Worm (Caenorhabditis elegans): Measurements from ENCODE around the gene B0024.4.
A peak's percentile ranks its signal among the peaks of the same experiment; 100 is the strongest.

Gene B0024.4

ce11 chrV:10289743-10290142, 7.5 kb upstream of the B0024.4 start, which contains the start of gene B0024.15:
B0024.15 (plus strand) TSS chrV:10290043.
- TF ChIP-seq tab-1 (GFP tag; IDR thresholded peaks at IDR 0.05) (no peak), ztf-29 (GFP tag; IDR thresholded peaks at IDR 0.05) (no peak)

DNA sequence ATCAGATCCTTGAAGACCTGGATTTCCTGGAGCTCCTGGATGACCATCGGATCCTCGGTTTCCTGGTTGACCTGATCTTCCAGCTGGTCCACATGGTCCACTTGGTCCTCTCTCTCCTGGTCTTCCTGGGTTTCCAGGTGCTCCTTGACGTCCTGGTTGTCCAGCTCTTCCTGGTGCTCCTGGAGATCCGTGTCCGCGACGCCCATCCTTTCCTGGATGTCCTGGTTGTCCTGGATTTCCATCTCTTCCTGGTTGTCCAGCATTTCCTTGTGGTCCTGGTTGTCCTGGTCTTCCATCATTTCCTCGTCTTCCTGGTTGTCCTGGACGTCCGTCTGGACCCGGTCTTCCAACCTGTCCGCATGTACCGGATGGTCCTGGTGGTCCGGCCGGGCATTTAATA, 5.4 kb upstream of the B0024.4 start:
- no peak for TF ChIP-seq tab-1 (GFP tag; IDR thresholded peaks at IDR 0.05)
- TF ChIP-seq ref-1 (GFP tag; conservative IDR thresholded peaks at IDR 0.05): no peak
- no peak for TF ChIP-seq ztf-29 (GFP tag; IDR thresholded peaks at IDR 0.05)
- no peak for TF ChIP-seq ztf-23 (GFP tag; IDR thresholded peaks at IDR 0.05)
- TF ChIP-seq klf-2 (GFP tag; conservative IDR thresholded peaks at IDR 0.05): no peak
- no peak for TF ChIP-seq flt-1 (GFP tag; IDR thresholded peaks at IDR 0.05)
- no peak for TF ChIP-seq cog-1 (tag; optimal IDR thresholded peaks at IDR 0.05)
- TF ChIP-seq med-1 (GFP tag; optimal IDR thresholded peaks at IDR 0.05; ENCODE audit: insufficient read depth): no peak
- no peak for TF ChIP-seq T22C8.4 (GFP tag; IDR thresholded peaks at IDR 0.05)

ce11 chrV:10292819-10293357, 4.3 kb upstream of the B0024.4 start, which contains the start of gene col-149:
col-149 (minus strand) TSS chrV:10292869.
- TF ChIP-seq ztf-23 (GFP tag; IDR thresholded peaks at IDR 0.05): no peak
- TF ChIP-seq ref-1 (GFP tag; conservative IDR thresholded peaks at IDR 0.05): no peak
- TF ChIP-seq tab-1 (GFP tag; IDR thresholded peaks at IDR 0.05): no peak
- no peak for TF ChIP-seq med-1 (GFP tag; optimal IDR thresholded peaks at IDR 0.05; ENCODE audit: insufficient read depth)
- TF ChIP-seq klf-2 (GFP tag; conservative IDR thresholded peaks at IDR 0.05): no peak
- TF ChIP-seq T22C8.4 (GFP tag; IDR thresholded peaks at IDR 0.05): no peak
- TF ChIP-seq flt-1 (GFP tag; IDR thresholded peaks at IDR 0.05): no peak
- TF ChIP-seq ztf-29 (GFP tag; IDR thresholded peaks at IDR 0.05): no peak
- no peak for TF ChIP-seq cog-1 (tag; optimal IDR thresholded peaks at IDR 0.05)

- TF ChIP-seq klf-2 (GFP tag; conservative IDR thresholded peaks at IDR 0.05) (no peak), flt-1 (GFP tag; IDR thresholded peaks at IDR 0.05) (no peak), tab-1 (GFP tag; IDR thresholded peaks at IDR 0.05) (no peak), T22C8.4 (GFP tag; IDR thresholded peaks at IDR 0.05) (no peak), med-1 (GFP tag; optimal IDR thresholded peaks at IDR 0.05; ENCODE audit: insufficient read depth) (no peak), ref-1 (GFP tag; conservative IDR thresholded peaks at IDR 0.05) (no peak), cog-1 (tag; optimal IDR thresholded peaks at IDR 0.05) (no peak), ztf-29 (GFP tag; IDR thresholded peaks at IDR 0.05) (no peak), ztf-23 (GFP tag; IDR thresholded peaks at IDR 0.05) (no peak)
Observed at ce11 chrV:10294549-10294948, 2.6 kb upstream of the B0024.4 start, which contains the start of gene col-150. col-150 (minus strand) TSS chrV:10294649.

DNA sequence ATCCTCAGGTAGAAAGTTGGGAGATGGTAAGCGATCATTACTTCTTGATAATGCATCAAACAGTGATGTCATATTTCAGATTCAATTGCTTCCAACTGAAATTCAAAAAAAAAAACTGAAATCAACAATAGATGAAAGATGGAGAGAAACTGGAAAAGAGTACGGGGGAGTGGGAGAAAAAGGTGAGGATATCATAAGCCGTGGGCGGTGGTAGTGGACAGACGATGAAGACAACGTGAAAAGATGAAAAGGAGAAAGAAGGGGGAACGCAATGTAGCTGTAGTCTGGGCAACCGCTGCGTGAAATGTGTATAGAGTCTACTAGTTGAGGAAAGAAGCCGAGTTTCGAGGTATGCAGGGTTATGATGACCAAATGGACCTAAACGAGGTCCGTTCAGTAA, 10.1 kb downstream of the B0024.4 start, which contains the start of gene che-12:
TSS of gene che-12 (minus strand) at position 101 of the 400 bp plus-strand sequence.
- TF ChIP-seq med-1 (GFP tag; optimal IDR thresholded peaks at IDR 0.05; ENCODE audit: insufficient read depth) (no peak), flt-1 (GFP tag; IDR thresholded peaks at IDR 0.05) (no peak)

- TF ChIP-seq tab-1 (GFP tag; IDR thresholded peaks at IDR 0.05) (no peak), ztf-29 (GFP tag; IDR thresholded peaks at IDR 0.05) (no peak), klf-2 (GFP tag; conservative IDR thresholded peaks at IDR 0.05) (no peak), med-1 (GFP tag; optimal IDR thresholded peaks at IDR 0.05; ENCODE audit: insufficient read depth) (no peak), T22C8.4 (GFP tag; IDR thresholded peaks at IDR 0.05) (no peak)
Observed at ce11 chrV:10313953-10314352, 16.8 kb downstream of the B0024.4 start, which contains the start of gene gcy-6. gcy-6 (minus strand) TSS chrV:10314053.

DNA sequence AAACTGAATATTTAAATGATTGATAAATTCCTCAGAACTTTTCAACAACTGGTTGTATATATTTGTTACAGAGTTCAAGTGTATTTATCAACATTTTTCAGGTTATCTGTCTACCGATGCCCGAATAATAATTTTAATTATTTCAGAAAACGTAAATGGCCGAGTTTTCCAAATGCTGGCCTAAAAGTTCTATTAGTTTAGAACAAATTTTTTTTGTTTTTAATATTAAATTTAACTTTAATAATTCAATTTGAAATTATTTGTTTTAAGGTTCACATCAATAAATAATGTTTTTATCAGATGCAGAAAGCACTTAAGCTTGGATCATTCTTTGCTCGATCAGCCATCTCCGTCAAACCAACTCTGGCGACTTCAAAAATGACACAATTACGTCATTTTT, 17.2 kb downstream of the B0024.4 start, which contains the start of gene trx-2:
TSS of gene trx-2 (plus strand) at position 301 of the 400 bp plus-strand sequence.
- TF ChIP-seq T22C8.4 (GFP tag; IDR thresholded peaks at IDR 0.05) (no peak), ztf-29 (GFP tag; IDR thresholded peaks at IDR 0.05) (no peak), ref-1 (GFP tag; conservative IDR thresholded peaks at IDR 0.05) (no peak), ztf-23 (GFP tag; IDR thresholded peaks at IDR 0.05) (no peak), med-1 (GFP tag; optimal IDR thresholded peaks at IDR 0.05; ENCODE audit: insufficient read depth) (no peak), flt-1 (GFP tag; IDR thresholded peaks at IDR 0.05) (no peak), klf-2 (GFP tag; conservative IDR thresholded peaks at IDR 0.05) (no peak), tab-1 (GFP tag; IDR thresholded peaks at IDR 0.05) (no peak), cog-1 (tag; optimal IDR thresholded peaks at IDR 0.05) (no peak)

DNA sequence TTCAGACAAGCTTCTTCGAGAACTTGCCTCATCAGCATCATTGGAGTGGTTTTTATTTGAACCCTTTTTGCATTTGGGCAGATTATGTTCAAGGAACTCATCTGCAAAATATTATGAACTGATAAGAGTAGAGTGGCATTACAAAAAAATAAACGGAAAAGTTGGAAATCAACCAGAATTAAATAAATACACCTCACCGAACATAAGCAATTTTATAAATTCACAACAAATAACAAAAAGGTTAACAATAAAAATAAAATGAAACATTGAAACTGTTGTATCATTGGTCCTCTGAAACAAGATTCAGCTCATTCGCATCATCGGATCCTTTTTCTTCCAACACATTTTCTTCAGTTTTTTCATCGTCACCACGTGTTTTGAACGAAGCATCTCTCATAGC, 20.1 kb downstream of the B0024.4 start, which contains the start of gene asps-1:
TSS of gene asps-1 (minus strand) at position 101 of the 400 bp plus-strand sequence.
- TF ChIP-seq tab-1 (GFP tag; IDR thresholded peaks at IDR 0.05): no peak
- TF ChIP-seq klf-2 (GFP tag; conservative IDR thresholded peaks at IDR 0.05): no peak
- TF ChIP-seq cog-1 (tag; optimal IDR thresholded peaks at IDR 0.05): no peak
- TF ChIP-seq T22C8.4 (GFP tag; IDR thresholded peaks at IDR 0.05): no peak

DNA sequence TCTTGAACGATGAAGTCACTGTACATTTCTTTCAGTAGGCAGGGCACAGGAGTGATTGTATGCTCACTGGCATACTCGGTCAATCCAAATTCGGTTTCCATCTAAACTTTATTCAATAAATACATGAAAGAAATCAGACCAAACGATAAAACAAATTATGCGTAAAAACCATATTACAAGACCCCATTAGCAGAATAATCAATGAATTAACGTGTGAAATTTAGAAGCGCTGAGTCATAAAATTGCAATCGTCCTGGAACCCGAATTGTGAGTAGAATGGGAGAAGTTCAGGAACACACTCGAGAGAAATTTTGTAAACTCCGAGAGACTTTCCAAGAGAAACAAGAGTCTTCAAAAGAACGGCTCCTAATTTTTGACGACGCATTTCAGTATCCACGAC, 22.2 kb downstream of the B0024.4 start, which contains the start of gene B0024.11:
TSS of gene B0024.11 (minus strand) at position 101 of the 400 bp plus-strand sequence.
- TF ChIP-seq ztf-23 (GFP tag; IDR thresholded peaks at IDR 0.05) (no peak), ztf-29 (GFP tag; IDR thresholded peaks at IDR 0.05) (no peak), klf-2 (GFP tag; conservative IDR thresholded peaks at IDR 0.05) (no peak), flt-1 (GFP tag; IDR thresholded peaks at IDR 0.05) (no peak), cog-1 (tag; optimal IDR thresholded peaks at IDR 0.05) (no peak), ref-1 (GFP tag; conservative IDR thresholded peaks at IDR 0.05) (no peak), med-1 (GFP tag; optimal IDR thresholded peaks at IDR 0.05; ENCODE audit: insufficient read depth) (no peak), tab-1 (GFP tag; IDR thresholded peaks at IDR 0.05) (no peak), T22C8.4 (GFP tag; IDR thresholded peaks at IDR 0.05) (no peak)

DNA sequence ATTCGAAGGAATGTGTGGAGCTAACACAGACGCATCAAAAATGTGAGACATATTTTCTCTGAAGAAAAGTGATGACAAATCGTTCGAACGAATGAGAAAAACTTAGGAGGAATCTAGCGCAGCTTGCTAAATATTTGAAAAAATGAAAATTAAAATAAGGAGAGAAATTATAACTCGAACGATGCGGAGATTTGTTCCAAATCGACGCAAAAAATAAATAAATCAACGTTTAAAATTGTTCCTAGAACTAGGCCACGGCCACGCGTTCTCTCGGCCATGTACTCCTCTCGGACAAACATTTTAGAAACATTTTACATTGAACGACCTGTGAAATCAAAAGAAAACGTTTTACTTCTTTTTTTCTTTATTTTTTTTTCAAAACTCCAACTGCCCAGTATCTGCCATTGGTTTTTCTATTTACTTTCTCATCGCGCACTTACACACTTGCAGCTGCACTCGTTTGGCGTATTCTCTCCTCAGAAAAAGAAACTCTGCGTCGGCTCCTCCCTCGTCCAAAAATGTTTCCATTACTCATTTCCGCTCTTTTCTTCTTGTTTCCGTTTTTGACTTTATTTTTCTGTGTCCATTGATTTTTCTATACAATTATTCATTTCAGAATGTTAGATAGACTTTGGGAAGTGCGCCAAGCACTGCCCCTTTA, 23.0 kb downstream of the B0024.4 start, which contains the start of the genes gna-1 and B0024.13:
TSS of gene gna-1 (minus strand) at position 51 of the 661 bp plus-strand sequence.
TSS of gene B0024.13 (plus strand) at position 611 of the 661 bp plus-strand sequence.
- TF ChIP-seq cog-1 (tag; optimal IDR thresholded peaks at IDR 0.05) (no peak), tab-1 (GFP tag; IDR thresholded peaks at IDR 0.05) (no peak), med-1 (GFP tag; optimal IDR thresholded peaks at IDR 0.05; ENCODE audit: insufficient read depth) (no peak), ztf-23 (GFP tag; IDR thresholded peaks at IDR 0.05) (peak; percentile 69; the same call in 1 of the 2 replicates), ztf-29 (GFP tag; IDR thresholded peaks at IDR 0.05) (no peak), T22C8.4 (GFP tag; IDR thresholded peaks at IDR 0.05) (no peak), ref-1 (GFP tag; conservative IDR thresholded peaks at IDR 0.05) (no peak), flt-1 (GFP tag; IDR thresholded peaks at IDR 0.05) (no peak)

Measured in whole organism, midembryonic.